Worm (Caenorhabditis elegans) whole organism, L1 larva: ENCODE results near the gene Y39A1A.31.

Experiments used
- C04F5.9 ChIP-seq: sonication (generic microtip); optimal IDR thresholded peaks from 2 replicates; lab custom pipeline; 2016; ENCODE audit warnings: missing genetic modification characterization, missing compliant biosample characterization
- C16A3.4 ChIP-seq: fragments of 150-350 bp; optimal IDR thresholded peaks from 2 replicates; lab custom pipeline; 2014; ENCODE audit warnings: missing biosample characterization, missing genetic modification characterization
- C34B4.2 ChIP-seq: sonication (generic microtip); optimal IDR thresholded peaks from 2 replicates; lab custom pipeline; 2017; ENCODE audit warnings: mild to moderate bottlenecking, missing genetic modification characterization, missing compliant biosample characterization
- F16B12.6 ChIP-seq: fragments of 150-350 bp; optimal IDR thresholded peaks from 2 replicates; lab custom pipeline; 2014; ENCODE audit warnings: missing biosample characterization, missing genetic modification characterization
- aha-1 ChIP-seq: fragments of 150-350 bp; optimal IDR thresholded peaks from 2 replicates; lab custom pipeline; 2014; ENCODE audit warnings: missing biosample characterization, missing genetic modification characterization
- aly-2 ChIP-seq: fragments of 150-350 bp; optimal IDR thresholded peaks from 2 replicates; lab custom pipeline; 2014; ENCODE audit warnings: missing biosample characterization, missing genetic modification characterization
- ama-1 ChIP-seq: fragments of 150-350 bp; optimal IDR thresholded peaks from 2 replicates; lab custom pipeline; 2014
- blmp-1 ChIP-seq: fragments of 150-350 bp; optimal IDR thresholded peaks from 2 replicates; lab custom pipeline; 2014; ENCODE audit warnings: missing biosample characterization, missing genetic modification characterization
- ceh-63 ChIP-seq: fragments of 200-800 bp; sonication (Bioruptor generic); optimal IDR thresholded peaks from 2 replicates; lab custom pipeline; 2018; ENCODE audit warnings: mild to moderate bottlenecking, missing genetic modification characterization, missing compliant biosample characterization
- ceh-88 ChIP-seq: fragments of 200-800 bp; sonication (Bioruptor generic); IDR thresholded peaks from 2 replicates; pipeline ENCODE4 v1.3.6; 2022; ENCODE audit warnings: missing genetic modification characterization, missing compliant biosample characterization
- ceh-90 ChIP-seq: sonication (generic microtip); optimal IDR thresholded peaks from 2 replicates; lab custom pipeline; 2016; ENCODE audit warnings: missing genetic modification characterization, missing compliant biosample characterization
- ces-1 ChIP-seq: fragments of 150-350 bp; optimal IDR thresholded peaks from 2 replicates; lab custom pipeline; 2014; ENCODE audit warnings: missing biosample characterization, missing genetic modification reagents, missing genetic modification characterization
- dpl-1 ChIP-seq, 3 experiments: fragments of 150-350 bp in 2 of 3; sonication (generic microtip) in 1 of 3; optimal IDR thresholded peaks; 2 replicates each; lab custom pipeline; 2014 to 2017; ENCODE audit warnings: missing biosample characterization in 3 of 3, missing genetic modification characterization in 3 of 3, missing genetic modification reagents in 3 of 3
- egl-27 ChIP-seq, 2 experiments: fragments of 150-350 bp in 1 of 2; sonication (generic microtip); optimal IDR thresholded peaks; 3 replicates each; lab custom pipeline; 2017 to 2018; ENCODE audit warnings: missing biosample characterization in 2 of 2, missing genetic modification characterization in 2 of 2, missing genetic modification reagents in 2 of 2
- elt-2 ChIP-seq: sonication (generic microtip); optimal IDR thresholded peaks from 2 replicates; lab custom pipeline; 2016; ENCODE audit warnings: missing genetic modification characterization, mild to moderate bottlenecking, inconsistent platforms, missing compliant biosample characterization, missing genetic modification reagents
- elt-3 ChIP-seq, 6 experiments: fragments of 150-350 bp in 1 of 6; sonication (generic microtip); optimal IDR thresholded peaks; 2 replicates each; lab custom pipeline; 2017 to 2018; ENCODE audit warnings: missing biosample characterization in 6 of 6, missing genetic modification characterization in 6 of 6, inconsistent platforms in 1 of 6
- fkh-10 ChIP-seq: sonication (generic microtip); optimal IDR thresholded peaks from 2 replicates; lab custom pipeline; 2017; ENCODE audit warnings: missing biosample characterization, missing genetic modification reagents, missing genetic modification characterization
- fkh-4 ChIP-seq: sonication (generic microtip); optimal IDR thresholded peaks from 2 replicates; lab custom pipeline; 2016; ENCODE audit warnings: missing compliant biosample characterization, missing genetic modification characterization, borderline replicate concordance
- grh-1 ChIP-seq: fragments of 200-800 bp; sonication (Bioruptor generic); IDR thresholded peaks from 2 replicates; pipeline ENCODE4 v1.3.6; 2022; ENCODE audit warnings: missing genetic modification reagents, missing genetic modification characterization, missing compliant biosample characterization
- hlh-4 ChIP-seq: sonication (generic microtip); optimal IDR thresholded peaks from 2 replicates; lab custom pipeline; 2016; ENCODE audit warnings: mild to moderate bottlenecking, missing genetic modification characterization, missing compliant biosample characterization
- irx-1 ChIP-seq: sonication (generic microtip); optimal IDR thresholded peaks from 2 replicates; lab custom pipeline; 2016; ENCODE audit warnings: missing genetic modification characterization, missing compliant biosample characterization
- isw-1 ChIP-seq: fragments of 200-800 bp; sonication (Bioruptor generic); IDR thresholded peaks from 2 replicates; pipeline ENCODE4 v1.3.6; 2022; ENCODE audit warnings: missing genetic modification characterization, missing compliant biosample characterization
- jun-1 ChIP-seq: fragments of 150-350 bp; optimal IDR thresholded peaks from 2 replicates; lab custom pipeline; 2014; ENCODE audit warnings: missing biosample characterization, missing genetic modification reagents, missing genetic modification characterization
- lin-13 ChIP-seq: fragments of 150-350 bp; optimal IDR thresholded peaks from 2 replicates; lab custom pipeline; 2014; ENCODE audit warnings: missing biosample characterization, missing genetic modification reagents, missing genetic modification characterization
- lin-35 ChIP-seq, 2 experiments: fragments of 150-350 bp; optimal IDR thresholded peaks; 2 replicates each; lab custom pipeline; 2014; ENCODE audit warnings: missing biosample characterization in 2 of 2, missing genetic modification characterization in 2 of 2, missing genetic modification reagents in 2 of 2
- lin-39 ChIP-seq: fragments of 150-350 bp; optimal IDR thresholded peaks from 2 replicates; lab custom pipeline; 2014; ENCODE audit warnings: missing biosample characterization, missing genetic modification reagents, missing genetic modification characterization
- lir-3 ChIP-seq: sonication (generic microtip); optimal IDR thresholded peaks from 2 replicates; lab custom pipeline; 2016; ENCODE audit warnings: mild to moderate bottlenecking, missing genetic modification characterization, moderate library complexity, missing compliant biosample characterization; ENCODE audit not compliant: poor library complexity
- mab-9 ChIP-seq: fragments of 200-800 bp; sonication (Bioruptor generic); IDR thresholded peaks from 2 replicates; pipeline ENCODE4 v1.3.6; 2022; ENCODE audit warnings: missing genetic modification reagents, missing genetic modification characterization, missing compliant biosample characterization
- mef-2 ChIP-seq: fragments of 150-350 bp; optimal IDR thresholded peaks from 2 replicates; lab custom pipeline; 2014; ENCODE audit warnings: missing biosample characterization, missing genetic modification characterization
- mep-1 ChIP-seq: fragments of 150-350 bp; optimal IDR thresholded peaks from 2 replicates; lab custom pipeline; 2014; ENCODE audit warnings: missing biosample characterization, missing genetic modification characterization
- nhr-11 ChIP-seq: fragments of 150-350 bp; optimal IDR thresholded peaks from 2 replicates; lab custom pipeline; 2014; ENCODE audit warnings: missing biosample characterization, missing genetic modification characterization
- nhr-12 ChIP-seq: sonication (generic microtip); optimal IDR thresholded peaks from 2 replicates; lab custom pipeline; 2017; ENCODE audit warnings: missing biosample characterization, missing genetic modification characterization
- nhr-19 ChIP-seq: fragments of 200-800 bp; sonication (Bioruptor generic); conservative IDR thresholded peaks from 2 replicates; pipeline ENCODE4 v1.3.6; 2022; ENCODE audit warnings: missing genetic modification characterization, missing compliant biosample characterization
- nhr-20 ChIP-seq: sonication (generic microtip); optimal IDR thresholded peaks from 2 replicates; lab custom pipeline; 2016; ENCODE audit warnings: mild to moderate bottlenecking, missing genetic modification characterization, missing compliant biosample characterization
- nhr-237 ChIP-seq: fragments of 150-350 bp; optimal IDR thresholded peaks from 2 replicates; lab custom pipeline; 2014; ENCODE audit warnings: missing biosample characterization, missing genetic modification characterization
- nhr-47 ChIP-seq: sonication (generic microtip); optimal IDR thresholded peaks from 2 replicates; lab custom pipeline; 2016; ENCODE audit warnings: mild to moderate bottlenecking, missing genetic modification characterization, moderate library complexity, missing compliant biosample characterization
- nhr-71 ChIP-seq: sonication (generic microtip); optimal IDR thresholded peaks from 2 replicates; lab custom pipeline; 2016; ENCODE audit warnings: mild to moderate bottlenecking, missing genetic modification characterization, moderate library complexity, missing compliant biosample characterization
- nhr-77 ChIP-seq: fragments of 150-350 bp; optimal IDR thresholded peaks from 2 replicates; lab custom pipeline; 2014; ENCODE audit warnings: missing biosample characterization, missing genetic modification characterization
- nhr-85 ChIP-seq: sonication (generic microtip); peaks from one replicate; lab custom pipeline; 2016; ENCODE audit warnings: missing genetic modification characterization, inconsistent platforms, missing compliant biosample characterization
- nhr-90 ChIP-seq: sonication (generic microtip); optimal IDR thresholded peaks from 2 replicates; lab custom pipeline; 2016; ENCODE audit warnings: mild to moderate bottlenecking, missing genetic modification characterization, missing compliant biosample characterization; ENCODE audit not compliant: poor library complexity
- pqm-1 ChIP-seq: sonication (generic microtip); optimal IDR thresholded peaks from 3 replicates; lab custom pipeline; 2017; ENCODE audit warnings: missing biosample characterization, missing genetic modification characterization
- skn-1 ChIP-seq: fragments of 150-350 bp; optimal IDR thresholded peaks from 2 replicates; lab custom pipeline; 2014; ENCODE audit warnings: missing biosample characterization, missing genetic modification characterization
- snpc-4 ChIP-seq: fragments of 150-350 bp; optimal IDR thresholded peaks from 2 replicates; lab custom pipeline; 2014; ENCODE audit warnings: missing biosample characterization, missing genetic modification characterization
- snu-23 ChIP-seq: sonication (generic microtip); optimal IDR thresholded peaks from 2 replicates; lab custom pipeline; 2016; ENCODE audit warnings: missing genetic modification characterization, missing compliant biosample characterization
- swsn-7 ChIP-seq: sonication (generic microtip); optimal IDR thresholded peaks from 2 replicates; lab custom pipeline; 2016; ENCODE audit warnings: missing genetic modification characterization, missing compliant biosample characterization
- tlp-1 ChIP-seq: fragments of 150-350 bp; optimal IDR thresholded peaks from 2 replicates; lab custom pipeline; 2014; ENCODE audit warnings: missing biosample characterization, missing genetic modification characterization
- unc-130 ChIP-seq: fragments of 150-350 bp; optimal IDR thresholded peaks from 2 replicates; lab custom pipeline; 2017; ENCODE audit warnings: missing biosample characterization, missing genetic modification characterization, inconsistent platforms
- unc-62 ChIP-seq: fragments of 150-350 bp; optimal IDR thresholded peaks from 2 replicates; lab custom pipeline; 2014; ENCODE audit warnings: missing biosample characterization, missing genetic modification reagents, missing genetic modification characterization
- unc-86 ChIP-seq: sonication (generic microtip); optimal IDR thresholded peaks from 2 replicates; lab custom pipeline; 2016; ENCODE audit warnings: missing genetic modification characterization, missing compliant biosample characterization
- unc-98 ChIP-seq: fragments of 200-800 bp; sonication (Bioruptor generic); IDR thresholded peaks from 2 replicates; pipeline ENCODE4 v1.3.6; 2022; ENCODE audit warnings: missing genetic modification characterization, missing compliant biosample characterization
- xbp-1 ChIP-seq: sonication (generic microtip); optimal IDR thresholded peaks from 2 replicates; lab custom pipeline; 2016; ENCODE audit warnings: missing genetic modification characterization, missing compliant biosample characterization
- zag-1 ChIP-seq: fragments of 150-350 bp; optimal IDR thresholded peaks from 2 replicates; lab custom pipeline; 2014; ENCODE audit warnings: missing biosample characterization, missing genetic modification characterization
- zip-4 ChIP-seq: fragments of 200-800 bp; sonication (Bioruptor generic); optimal IDR thresholded peaks from 2 replicates; lab custom pipeline; 2018; ENCODE audit warnings: mild to moderate bottlenecking, missing genetic modification characterization, moderate library complexity, missing compliant biosample characterization
- ztf-11 ChIP-seq, 2 experiments: sonication (generic microtip); optimal IDR thresholded peaks; 2 replicates each; lab custom pipeline; 2016 to 2017; ENCODE audit warnings: missing genetic modification characterization in 2 of 2, missing biosample characterization in 1 of 2, missing compliant biosample characterization in 1 of 2
- ztf-4 ChIP-seq: fragments of 150-350 bp; optimal IDR thresholded peaks from 2 replicates; lab custom pipeline; 2014; ENCODE audit warnings: missing biosample characterization, missing genetic modification characterization

Y39A1A.31 gene

DNA sequence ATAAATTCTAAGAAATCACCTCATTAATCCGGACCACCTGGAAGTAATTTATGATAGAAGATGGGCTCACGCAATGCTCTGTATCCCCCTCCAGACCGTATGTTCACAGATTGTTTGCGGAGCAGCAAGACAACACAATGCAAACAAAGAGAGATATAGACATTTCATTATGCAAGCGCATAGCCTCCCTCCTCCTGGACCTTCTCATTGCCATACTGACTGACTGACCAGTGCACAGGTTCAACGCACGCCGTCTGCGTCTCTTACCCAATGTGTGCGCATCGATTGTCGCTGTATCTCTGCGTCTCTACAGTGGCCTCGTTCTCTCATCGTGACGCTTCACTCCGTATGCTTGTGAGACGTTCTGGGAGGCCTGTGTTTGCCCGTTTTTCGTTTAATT, 37.3 kb downstream of the Y39A1A.31 start (continued):
- TF ChIP-seq ceh-63 (no peak), unc-130 (tag; lab: Kevin White, UChicago) (no peak), nhr-71 (tag; lab: Kevin White, UChicago) (peak; percentile 58), F16B12.6 (tag; lab: Kevin White, UChicago) (peak; percentile 29), C34B4.2 (tag; lab: Kevin White, UChicago) (no peak), swsn-7 (tag; lab: Kevin White, UChicago) (peak; percentile 53), lir-3 (tag; lab: Kevin White, UChicago) (no peak), mep-1 (tag; lab: Kevin White, UChicago) (peak; percentile 63), C04F5.9 (tag; lab: Kevin White, UChicago) (no peak), unc-86 (peak; percentile 66), ceh-88 (GFP tag; lab: Robert Waterston, UW) (no peak), fkh-4 (tag; lab: Kevin White, UChicago) (peak; percentile 33), isw-1 (no peak), skn-1 (tag; lab: Kevin White, UChicago) (no peak), grh-1 (GFP tag; lab: Robert Waterston, UW) (no peak), ztf-11 (tag; optimal IDR thresholded peaks at IDR 0.05; lab: Kevin White, UChicago) (peak in 1 of 2 experiments; percentile 73), ztf-4 (no peak), nhr-90 (tag; lab: Kevin White, UChicago) (peak; percentile 23), ces-1 (no peak), C16A3.4 (peak; percentile 10), xbp-1 (tag; lab: Kevin White, UChicago) (peak; percentile 29), jun-1 (no peak), ceh-90 (tag; lab: Kevin White, UChicago) (no peak), elt-3 (tag; optimal IDR thresholded peaks at IDR 0.05; lab: Kevin White, UChicago) (no peak), aha-1 (no peak), nhr-19 (GFP tag; lab: Robert Waterston, UW) (no peak), tlp-1 (tag; lab: Kevin White, UChicago) (no peak), aly-2 (tag; lab: Kevin White, UChicago) (no peak), pqm-1 (tag; lab: Kevin White, UChicago) (no peak), egl-27 (tag; optimal IDR thresholded peaks at IDR 0.05; lab: Kevin White, UChicago) (no peak), lin-39 (tag; lab: Kevin White, UChicago) (no peak), irx-1 (tag; lab: Kevin White, UChicago) (no peak), blmp-1 (no peak), lin-13 (no peak), fkh-10 (GFP tag; lab: Kevin White, UChicago) (no peak), unc-98 (no peak), ama-1 (lab: Kevin White, UChicago) (no peak), nhr-85 (tag; lab: Kevin White, UChicago) (no peak), mab-9 (GFP tag; lab: Robert Waterston, UW) (no peak), snpc-4 (tag; lab: Kevin White, UChicago) (no peak), nhr-237 (tag; lab: Kevin White, UChicago) (no peak), zag-1 (tag; lab: Kevin White, UChicago) (no peak), nhr-47 (tag; lab: Kevin White, UChicago) (peak; percentile 66), dpl-1 (GFP tag; optimal IDR thresholded peaks at IDR 0.05; lab: Kevin White, UChicago) (peak; percentile 31 to 35 (median 31)), mef-2 (no peak), snu-23 (peak; percentile 64), elt-2 (tag; lab: Kevin White, UChicago) (no peak), nhr-12 (tag; lab: Kevin White, UChicago) (no peak), hlh-4 (tag; lab: Kevin White, UChicago) (no peak), lin-35 (GFP tag; optimal IDR thresholded peaks at IDR 0.05; lab: Kevin White, UChicago) (peak; percentile 45 to 57), nhr-11 (tag; lab: Kevin White, UChicago) (no peak), nhr-77 (no peak), nhr-20 (tag; lab: Kevin White, UChicago) (peak; percentile 25), unc-62 (GFP tag; lab: Kevin White, UChicago) (no peak), zip-4 (no peak)
